Fruit fly (Drosophila melanogaster) whole organism, embryonic: ENCODE measurements around the gene Eig71Ej.

Experiments used
- CG10543 ChIP-seq: fragments of 200-800 bp; sonication (Bioruptor generic); optimal IDR thresholded peaks from 3 replicates; lab custom pipeline; 2017; ENCODE audit warnings: missing biosample characterization, mild to moderate bottlenecking, missing genetic modification characterization, moderate library complexity
- CG12391 ChIP-seq: fragments of 200-800 bp; sonication (Bioruptor generic); optimal IDR thresholded peaks from 3 replicates; lab custom pipeline; 2018; ENCODE audit warnings: missing biosample characterization, mild to moderate bottlenecking, missing genetic modification characterization, moderate library complexity
- CG13287 ChIP-seq: fragments of 200-800 bp; sonication (Bioruptor generic); IDR thresholded peaks from 2 replicates; pipeline ENCODE4 v1.3.6; 2022; ENCODE audit warnings: missing biosample characterization, missing genetic modification characterization; ENCODE audit not compliant: partially characterized antibody
- CG14667 ChIP-seq: fragments of 200-800 bp; sonication (Bioruptor generic); IDR thresholded peaks from 2 replicates; pipeline ENCODE4 v1.3.6; 2022; ENCODE audit warnings: missing biosample characterization, missing genetic modification characterization
- CG14860 ChIP-seq: fragments of 200-800 bp; sonication (Bioruptor generic); IDR thresholded peaks from 3 replicates; pipeline ENCODE4 v1.3.6; 2022; ENCODE audit warnings: missing biosample characterization, missing genetic modification characterization; ENCODE audit not compliant: partially characterized antibody
- CG1792 ChIP-seq: fragments of 200-800 bp; sonication (Bioruptor generic); optimal IDR thresholded peaks from 2 replicates; lab custom pipeline; 2016; ENCODE audit warnings: missing biosample characterization, missing genetic modification characterization
- CG1832 ChIP-seq: fragments of 200-800 bp; sonication (Bioruptor generic); optimal IDR thresholded peaks from 2 replicates; lab custom pipeline; 2017; ENCODE audit warnings: missing biosample characterization, mild to moderate bottlenecking, missing genetic modification characterization, inconsistent platforms
- CG18599 ChIP-seq: fragments of 200-800 bp; sonication (Bioruptor generic); optimal IDR thresholded peaks from 3 replicates; lab custom pipeline; 2017; ENCODE audit warnings: missing biosample characterization, missing genetic modification characterization, mild to moderate bottlenecking, moderate library complexity, missing genetic modification reagents
- CG3838 ChIP-seq: fragments of 200-800 bp; sonication (Bioruptor generic); optimal IDR thresholded peaks from 3 replicates; lab custom pipeline; 2016; ENCODE audit warnings: missing biosample characterization, missing genetic modification characterization
- CG3995 ChIP-seq: fragments of 200-800 bp; sonication (Bioruptor generic); optimal IDR thresholded peaks from 3 replicates; lab custom pipeline; 2016; ENCODE audit warnings: missing biosample characterization, missing genetic modification characterization
- CG6813 ChIP-seq: fragments of 200-800 bp; sonication (Bioruptor generic); optimal IDR thresholded peaks from 2 replicates; lab custom pipeline; 2017; ENCODE audit warnings: missing biosample characterization, missing genetic modification characterization, mild to moderate bottlenecking, moderate library complexity, missing genetic modification reagents
- CG7556 ChIP-seq: fragments of 200-800 bp; sonication (Bioruptor generic); optimal IDR thresholded peaks from 2 replicates; lab custom pipeline; 2017; ENCODE audit warnings: missing biosample characterization, mild to moderate bottlenecking, missing genetic modification characterization
- CG7839 ChIP-seq: fragments of 200-800 bp; sonication (Bioruptor generic); optimal IDR thresholded peaks from 3 replicates; lab custom pipeline; 2018; ENCODE audit warnings: missing biosample characterization, mild to moderate bottlenecking, missing genetic modification characterization, moderate library complexity
- CG8478 ChIP-seq: fragments of >200 bp; optimal IDR thresholded peaks from 2 replicates; lab custom pipeline; 2018
- CG9437 ChIP-seq: fragments of 200-800 bp; sonication (Bioruptor generic); optimal IDR thresholded peaks from 2 replicates; lab custom pipeline; 2018; ENCODE audit warnings: missing biosample characterization, mild to moderate bottlenecking, missing genetic modification characterization
- CG9609 ChIP-seq: fragments of 200-800 bp; sonication (Bioruptor generic); optimal IDR thresholded peaks from 3 replicates; lab custom pipeline; 2016; ENCODE audit warnings: missing biosample characterization, missing genetic modification characterization
- Chrac-16 ChIP-seq: fragments of 200-800 bp; sonication (Bioruptor generic); optimal IDR thresholded peaks from 3 replicates; lab custom pipeline; 2016; ENCODE audit warnings: missing biosample characterization, missing genetic modification characterization
- Doc3 ChIP-seq: fragments of 200-800 bp; sonication (Bioruptor generic); IDR thresholded peaks from 3 replicates; pipeline ENCODE4 v1.3.6; 2022; ENCODE audit warnings: missing biosample characterization, missing genetic modification characterization; ENCODE audit not compliant: partially characterized antibody
- Dref ChIP-seq: fragments of 200-800 bp; sonication (Bioruptor generic); IDR thresholded peaks from 2 replicates; pipeline ENCODE4 v1.3.6; 2022; ENCODE audit warnings: missing biosample characterization, missing genetic modification characterization
- Fer1 ChIP-seq: fragments of 200-800 bp; sonication (Bioruptor generic); optimal IDR thresholded peaks from 2 replicates; lab custom pipeline; 2017; ENCODE audit warnings: missing biosample characterization, mild to moderate bottlenecking, missing genetic modification characterization
- Gsc ChIP-seq: fragments of 200-800 bp; sonication (Bioruptor generic); IDR thresholded peaks from 2 replicates; pipeline ENCODE4 v1.3.6; 2022; ENCODE audit warnings: missing biosample characterization, missing genetic modification characterization
- Jarid2 ChIP-seq: fragments of 200-800 bp; sonication (Bioruptor generic); optimal IDR thresholded peaks from 3 replicates; lab custom pipeline; 2017; ENCODE audit warnings: mild to moderate bottlenecking, missing biosample characterization, missing genetic modification reagents, missing genetic modification characterization
- Max ChIP-seq: fragments of 200-800 bp; sonication (Bioruptor generic); optimal IDR thresholded peaks from 2 replicates; lab custom pipeline; 2016; ENCODE audit warnings: missing biosample characterization, mild to moderate bottlenecking, missing genetic modification characterization
- NK7.1 ChIP-seq: fragments of 200-800 bp; sonication (Bioruptor generic); optimal IDR thresholded peaks from 3 replicates; lab custom pipeline; 2016; ENCODE audit warnings: missing biosample characterization, missing genetic modification characterization
- Nf-YB ChIP-seq: fragments of 200-800 bp; sonication (Bioruptor generic); optimal IDR thresholded peaks from 3 replicates; lab custom pipeline; 2019; ENCODE audit warnings: missing biosample characterization, mild to moderate bottlenecking, missing genetic modification characterization, moderate library complexity
- Oaz ChIP-seq: fragments of 200-800 bp; sonication (Bioruptor generic); IDR thresholded peaks from 2 replicates; pipeline ENCODE4 v1.3.6; 2022; ENCODE audit warnings: missing biosample characterization, missing genetic modification characterization
- Sin3A ChIP-seq: fragments of >200 bp; optimal IDR thresholded peaks from 2 replicates; lab custom pipeline; 2018
- ac ChIP-seq: fragments of 200-800 bp; sonication (Bioruptor generic); optimal IDR thresholded peaks from 3 replicates; lab custom pipeline; 2017; ENCODE audit warnings: missing biosample characterization, mild to moderate bottlenecking, missing genetic modification characterization
- ash1 ChIP-seq: fragments of 200-800 bp; sonication (Bioruptor generic); optimal IDR thresholded peaks from 2 replicates; lab custom pipeline; 2018; ENCODE audit warnings: missing biosample characterization, mild to moderate bottlenecking, missing genetic modification characterization
- az2 ChIP-seq: fragments of 200-800 bp; sonication (Bioruptor generic); optimal IDR thresholded peaks from 3 replicates; lab custom pipeline; 2016; ENCODE audit warnings: missing biosample characterization, missing genetic modification characterization
- bab2 ChIP-seq: fragments of 200-800 bp; sonication (Bioruptor generic); optimal IDR thresholded peaks from 2 replicates; lab custom pipeline; 2016; ENCODE audit warnings: missing biosample characterization, missing genetic modification characterization
- cad ChIP-seq: fragments of >200 bp; optimal IDR thresholded peaks from 2 replicates; lab custom pipeline; 2017; ENCODE audit warnings: missing biosample characterization, missing genetic modification characterization
- cas ChIP-seq: fragments of 200-800 bp; sonication (Bioruptor generic); IDR thresholded peaks from 2 replicates; pipeline ENCODE4 v1.3.6; 2022; ENCODE audit warnings: missing biosample characterization, missing genetic modification characterization
- cg ChIP-seq: fragments of 200-800 bp; sonication (Bioruptor generic); optimal IDR thresholded peaks from 3 replicates; lab custom pipeline; 2019; ENCODE audit warnings: missing biosample characterization, mild to moderate bottlenecking, missing genetic modification characterization, moderate library complexity
- chn ChIP-seq: fragments of 200-800 bp; sonication (Bioruptor generic); optimal IDR thresholded peaks from 2 replicates; lab custom pipeline; 2016; ENCODE audit warnings: missing biosample characterization, missing genetic modification characterization
- ci ChIP-seq: fragments of 200-800 bp; sonication (Bioruptor generic); IDR thresholded peaks from 3 replicates; pipeline ENCODE4 v1.3.6; 2022; ENCODE audit warnings: missing biosample characterization, missing genetic modification characterization
- cwo ChIP-seq: fragments of 200-800 bp; sonication (Bioruptor generic); optimal IDR thresholded peaks from 3 replicates; lab custom pipeline; 2017; ENCODE audit warnings: missing biosample characterization, missing genetic modification characterization, mild to moderate bottlenecking, moderate library complexity, missing genetic modification reagents
- ftz-f1 ChIP-seq: fragments of 200-800 bp; sonication (Bioruptor generic); optimal IDR thresholded peaks from 2 replicates; lab custom pipeline; 2016; ENCODE audit warnings: missing biosample characterization, missing genetic modification characterization
- gt ChIP-seq: fragments of 200-800 bp; sonication (Bioruptor generic); IDR thresholded peaks from 2 replicates; pipeline ENCODE4 v1.3.6; 2022; ENCODE audit warnings: missing biosample characterization, missing genetic modification characterization
- her ChIP-seq: fragments of 200-800 bp; sonication (Bioruptor generic); optimal IDR thresholded peaks from 2 replicates; lab custom pipeline; 2016; ENCODE audit warnings: missing biosample characterization, missing genetic modification characterization
- jumu ChIP-seq: fragments of 200-800 bp; sonication (Bioruptor generic); optimal IDR thresholded peaks from 3 replicates; lab custom pipeline; 2016; ENCODE audit warnings: missing biosample characterization, missing genetic modification characterization
- kni ChIP-seq: fragments of 200-800 bp; sonication (Bioruptor generic); optimal IDR thresholded peaks from 3 replicates; lab custom pipeline; 2017; ENCODE audit warnings: mild to moderate bottlenecking, missing biosample characterization, missing genetic modification reagents, missing genetic modification characterization
- lov ChIP-seq, 2 experiments: fragments of 200-800 bp in 1 of 2; fragments of >200 bp in 1 of 2; sonication (Bioruptor generic) in 1 of 2; IDR thresholded peaks in 1 of 2; optimal IDR thresholded peaks in 1 of 2; 2 replicates in 1 of 2; 3 replicates in 1 of 2; pipeline versions ENCODE4 v1.3.6 to Lab custom; 2017 to 2022; ENCODE audit warnings: missing biosample characterization in 1 of 2, missing genetic modification characterization in 1 of 2
- luna ChIP-seq: fragments of 200-800 bp; sonication (Bioruptor generic); optimal IDR thresholded peaks from 2 replicates; lab custom pipeline; 2016; ENCODE audit warnings: missing biosample characterization, missing genetic modification characterization
- pita ChIP-seq: fragments of 200-800 bp; sonication (Bioruptor generic); optimal IDR thresholded peaks from 2 replicates; lab custom pipeline; 2017; ENCODE audit warnings: missing biosample characterization, mild to moderate bottlenecking, missing genetic modification characterization
- psq ChIP-seq: fragments of 200-800 bp; sonication (Bioruptor generic); optimal IDR thresholded peaks from 2 replicates; lab custom pipeline; 2017; ENCODE audit warnings: missing biosample characterization, missing genetic modification characterization
- seq ChIP-seq: fragments of 200-800 bp; sonication (Bioruptor generic); IDR thresholded peaks from 2 replicates; pipeline ENCODE4 v1.3.6; 2022; ENCODE audit warnings: missing biosample characterization, missing genetic modification characterization
- shn ChIP-seq: fragments of 200-800 bp; sonication (Bioruptor generic); optimal IDR thresholded peaks from 3 replicates; lab custom pipeline; 2016; ENCODE audit warnings: missing biosample characterization, missing genetic modification characterization
- sr ChIP-seq: fragments of 200-800 bp; sonication (Bioruptor generic); IDR thresholded peaks from 3 replicates; pipeline ENCODE4 v1.3.6; 2022; ENCODE audit warnings: missing biosample characterization, missing genetic modification characterization
- ssp ChIP-seq: fragments of 200-800 bp; sonication (Bioruptor generic); IDR thresholded peaks from 2 replicates; pipeline ENCODE4 v1.3.6; 2022; ENCODE audit warnings: missing biosample characterization, missing genetic modification characterization
- stwl ChIP-seq: fragments of 200-800 bp; sonication (Bioruptor generic); optimal IDR thresholded peaks from 3 replicates; lab custom pipeline; 2018; ENCODE audit warnings: missing biosample characterization, mild to moderate bottlenecking, missing genetic modification characterization, moderate library complexity
- unpg ChIP-seq: fragments of 200-800 bp; sonication (Bioruptor generic); optimal IDR thresholded peaks from 3 replicates; lab custom pipeline; 2018; ENCODE audit warnings: missing biosample characterization, mild to moderate bottlenecking, missing genetic modification characterization, moderate library complexity

The Eig71Ej gene

dm6 chr3L:15689518-15689917 lies 28.7 kb upstream of the Eig71Ej start (continued):
- TF ChIP-seq CG9609 (GFP tag; lab: Kevin White, UChicago) (no peak), CG7556 (GFP tag; lab: Kevin White, UChicago) (no peak), ssp (GFP tag; lab: Robert Waterston, UW) (no peak), cas (no peak), sr (GFP tag; lab: Robert Waterston, UW) (no peak), CG18599 (GFP tag; lab: Kevin White, UChicago) (peak; percentile 1), luna (GFP tag; lab: Kevin White, UChicago) (peak; percentile 40), Oaz (GFP tag; lab: Robert Waterston, UW) (no peak), CG3838 (GFP tag; lab: Kevin White, UChicago) (no peak), ac (GFP tag; lab: Kevin White, UChicago) (no peak), ash1 (no peak), chn (GFP tag; lab: Kevin White, UChicago) (no peak), Gsc (no peak), CG6813 (GFP tag; lab: Kevin White, UChicago) (peak; percentile 52), CG1792 (no peak), NK7.1 (GFP tag; lab: Kevin White, UChicago) (no peak), CG13287 (GFP tag; lab: Robert Waterston, UW) (no peak), stwl (no peak), kni (GFP tag; lab: Kevin White, UChicago) (no peak), Fer1 (peak; percentile 8), cad (GFP tag; lab: Kevin White, UChicago) (no peak), Jarid2 (GFP tag; lab: Kevin White, UChicago) (no peak), CG7839 (tag; lab: Kevin White, UChicago) (no peak), CG1832 (GFP tag; lab: Kevin White, UChicago) (no peak), shn (no peak), unpg (GFP tag; lab: Kevin White, UChicago) (no peak), jumu (GFP tag; lab: Kevin White, UChicago) (no peak), psq (GFP tag; lab: Kevin White, UChicago) (no peak), Sin3A (lab: Kevin White, UChicago) (no peak), Nf-YB (no peak), cwo (GFP tag; lab: Kevin White, UChicago) (no peak), Max (GFP tag; lab: Kevin White, UChicago) (no peak), seq (GFP tag; lab: Robert Waterston, UW) (peak; percentile 52; the same call in 1 of the 2 replicates), ci (GFP tag; lab: Robert Waterston, UW) (peak; percentile 32; the same call in 1 of the 3 replicates), Dref (GFP tag; lab: Robert Waterston, UW) (no peak), CG9437 (GFP tag; lab: Kevin White, UChicago) (no peak), bab2 (GFP tag; lab: Kevin White, UChicago) (peak; percentile 9), pita (GFP tag; lab: Kevin White, UChicago) (no peak), CG14860 (GFP tag; lab: Robert Waterston, UW) (no peak), CG8478 (no peak), lov (optimal IDR thresholded peaks at IDR 0.05; lab: Kevin White, UChicago) (no peak), lov (GFP tag; IDR thresholded peaks at IDR 0.05; lab: Robert Waterston, UW) (0 out of 3 replicates have a peak, but pooled peaks have one; percentile 47), CG14667 (no peak), cg (GFP tag; lab: Kevin White, UChicago) (no peak), az2 (no peak), Doc3 (no peak), CG12391 (tag; lab: Kevin White, UChicago) (no peak), CG10543 (GFP tag; lab: Kevin White, UChicago) (no peak), her (peak; percentile 24), gt (GFP tag; lab: Robert Waterston, UW) (no peak), Chrac-16 (no peak), ftz-f1 (GFP tag; lab: Kevin White, UChicago) (no peak), CG3995 (GFP tag; lab: Kevin White, UChicago) (no peak)
